Worm (Caenorhabditis elegans) whole organism, young adult: ENCODE data around the gene ric-8.
A peak's percentile ranks its signal among the peaks of the same experiment; 100 is the strongest.

Experiments
- C06A6.2 ChIP-seq: fragments of 200-800 bp; sonication (Bioruptor generic); conservative IDR thresholded peaks from 2 replicates; pipeline ENCODE4 v1.3.6; 2022; ENCODE audit warnings: missing genetic modification characterization, missing compliant biosample characterization
- C17E4.6 ChIP-seq: fragments of 200-800 bp; sonication (Bioruptor generic); IDR thresholded peaks from 2 replicates; pipeline ENCODE4 v1.3.6; 2022; ENCODE audit warnings: missing genetic modification reagents, missing genetic modification characterization, missing compliant biosample characterization
- F22D6.2 ChIP-seq: sonication (generic microtip); optimal IDR thresholded peaks from 2 replicates; lab custom pipeline; 2016; ENCODE audit warnings: mild to moderate bottlenecking, missing genetic modification characterization, missing compliant biosample characterization
- F37B4.10 ChIP-seq: fragments of 200-800 bp; sonication (Bioruptor generic); IDR thresholded peaks from 2 replicates; pipeline ENCODE4 v1.3.6; 2022; ENCODE audit warnings: missing genetic modification characterization, missing compliant biosample characterization
- F52B5.7 ChIP-seq: sonication (generic microtip); optimal IDR thresholded peaks from 2 replicates; lab custom pipeline; 2016; ENCODE audit warnings: mild to moderate bottlenecking, missing genetic modification characterization, missing compliant biosample characterization
- T26A5.8 ChIP-seq: sonication (generic microtip); optimal IDR thresholded peaks from 2 replicates; lab custom pipeline; 2016; ENCODE audit warnings: missing genetic modification characterization, missing compliant biosample characterization
- Y56A3A.18 ChIP-seq: fragments of 200-800 bp; sonication (Bioruptor generic); IDR thresholded peaks from 2 replicates; pipeline ENCODE4 v1.3.6; 2022; ENCODE audit warnings: missing genetic modification reagents, missing genetic modification characterization, missing compliant biosample characterization
- aptf-2 ChIP-seq: fragments of 200-800 bp; sonication (Bioruptor generic); conservative IDR thresholded peaks from 2 replicates; pipeline ENCODE4 v1.3.6; 2022; ENCODE audit warnings: missing genetic modification reagents, missing genetic modification characterization, missing compliant biosample characterization
- attf-3 ChIP-seq: fragments of 200-800 bp; sonication (Bioruptor generic); conservative IDR thresholded peaks from 2 replicates; pipeline ENCODE4 v1.3.6; 2022; ENCODE audit warnings: missing genetic modification reagents, missing genetic modification characterization, missing compliant biosample characterization
- bed-2 ChIP-seq: fragments of 200-800 bp; sonication (Bioruptor generic); IDR thresholded peaks from 2 replicates; pipeline ENCODE4 v1.3.6; 2022; ENCODE audit warnings: missing genetic modification reagents, missing genetic modification characterization, missing compliant biosample characterization
- ccch-3 ChIP-seq: fragments of 200-800 bp; sonication (Bioruptor generic); optimal IDR thresholded peaks from 2 replicates; lab custom pipeline; 2018; ENCODE audit warnings: mild to moderate bottlenecking, missing genetic modification characterization, missing compliant biosample characterization
- ceh-40 ChIP-seq: fragments of 200-800 bp; sonication (Bioruptor generic); IDR thresholded peaks from 2 replicates; pipeline ENCODE4 v1.3.6; 2022; ENCODE audit warnings: missing genetic modification characterization, missing compliant biosample characterization
- ceh-79 ChIP-seq: sonication (generic microtip); optimal IDR thresholded peaks from 2 replicates; lab custom pipeline; 2017; ENCODE audit warnings: mild to moderate bottlenecking, missing genetic modification characterization, missing compliant biosample characterization
- chd-7 ChIP-seq: sonication (generic microtip); optimal IDR thresholded peaks from 2 replicates; lab custom pipeline; 2016; ENCODE audit warnings: mild to moderate bottlenecking, missing genetic modification characterization, moderate library complexity, missing compliant biosample characterization
- dpff-1 ChIP-seq: sonication (generic microtip); optimal IDR thresholded peaks from 2 replicates; lab custom pipeline; 2017; ENCODE audit warnings: mild to moderate bottlenecking, missing genetic modification characterization, missing compliant biosample characterization
- dpl-1 ChIP-seq: fragments of 150-350 bp; optimal IDR thresholded peaks from 2 replicates; lab custom pipeline; 2014; ENCODE audit warnings: missing biosample characterization, missing genetic modification reagents, missing genetic modification characterization
- egl-18 ChIP-seq: fragments of 200-800 bp; sonication (Bioruptor generic); IDR thresholded peaks from 2 replicates; pipeline ENCODE4 v1.3.6; 2022; ENCODE audit warnings: missing genetic modification reagents, missing genetic modification characterization, missing compliant biosample characterization
- egl-44 ChIP-seq: fragments of 200-800 bp; sonication (Bioruptor generic); IDR thresholded peaks from 2 replicates; pipeline ENCODE4 v1.3.6; 2022; ENCODE audit warnings: missing genetic modification reagents, missing genetic modification characterization, missing compliant biosample characterization
- gei-17 ChIP-seq: fragments of 200-800 bp; sonication (Bioruptor generic); optimal IDR thresholded peaks from 2 replicates; lab custom pipeline; 2018; ENCODE audit warnings: mild to moderate bottlenecking, missing genetic modification characterization, missing compliant biosample characterization
- him-1 ChIP-seq: sonication (generic microtip); optimal IDR thresholded peaks from 2 replicates; lab custom pipeline; 2016; ENCODE audit warnings: missing genotype, missing genetic modification reagents, missing genetic modification characterization, missing compliant biosample characterization
- hmg-1.2 ChIP-seq: fragments of 200-800 bp; sonication (Bioruptor generic); IDR thresholded peaks from 2 replicates; pipeline ENCODE4 v1.3.6; 2022; ENCODE audit warnings: missing genetic modification reagents, missing genetic modification characterization, missing compliant biosample characterization
- hsf-1 ChIP-seq: fragments of 200-800 bp; sonication (Bioruptor generic); IDR thresholded peaks from 2 replicates; pipeline ENCODE4 v1.3.6; 2022; ENCODE audit warnings: missing genetic modification reagents, missing genetic modification characterization, missing compliant biosample characterization
- lag-1 ChIP-seq: fragments of 200-800 bp; sonication (Bioruptor generic); IDR thresholded peaks from 2 replicates; pipeline ENCODE4 v1.3.6; 2022; ENCODE audit warnings: missing genetic modification reagents, missing genetic modification characterization, missing compliant biosample characterization
- lin-26 ChIP-seq: fragments of 200-800 bp; sonication (Bioruptor generic); IDR thresholded peaks from 2 replicates; pipeline ENCODE4 v1.3.6; 2022; ENCODE audit warnings: missing genetic modification reagents, missing genetic modification characterization, missing compliant biosample characterization
- lin-35 ChIP-seq, 3 experiments: fragments of 150-350 bp in 2 of 3; sonication (generic microtip) in 1 of 3; optimal IDR thresholded peaks; 2 replicates each; lab custom pipeline; 2014 to 2018; ENCODE audit warnings: missing biosample characterization in 3 of 3, missing genetic modification characterization in 3 of 3, missing genetic modification reagents in 3 of 3
- lir-1 ChIP-seq: fragments of 200-800 bp; sonication (Bioruptor generic); conservative IDR thresholded peaks from 2 replicates; pipeline ENCODE4 v1.3.6; 2022; ENCODE audit warnings: missing genetic modification reagents, missing genetic modification characterization, missing compliant biosample characterization
- lsl-1 ChIP-seq: fragments of 200-800 bp; sonication (Bioruptor generic); optimal IDR thresholded peaks from 2 replicates; lab custom pipeline; 2018; ENCODE audit warnings: mild to moderate bottlenecking, missing genetic modification characterization, moderate library complexity, missing compliant biosample characterization
- madf-6 ChIP-seq: fragments of 200-800 bp; sonication (Bioruptor generic); IDR thresholded peaks from 2 replicates; pipeline ENCODE4 v1.3.6; 2022; ENCODE audit warnings: missing genetic modification reagents, missing genetic modification characterization, missing compliant biosample characterization
- mcd-1 ChIP-seq: fragments of 200-800 bp; sonication (Bioruptor generic); IDR thresholded peaks from 2 replicates; pipeline ENCODE4 v1.3.6; 2022; ENCODE audit warnings: missing genetic modification reagents, missing genetic modification characterization, missing compliant biosample characterization
- mes-4 ChIP-seq: sonication (generic microtip); optimal IDR thresholded peaks from 2 replicates; lab custom pipeline; 2016; ENCODE audit warnings: missing genotype, missing genetic modification characterization, missing compliant biosample characterization
- nfyb-1 ChIP-seq: fragments of 200-800 bp; sonication (Bioruptor generic); IDR thresholded peaks from 2 replicates; pipeline ENCODE4 v1.3.6; 2022; ENCODE audit warnings: missing genetic modification reagents, missing genetic modification characterization, missing compliant biosample characterization
- nhr-27 ChIP-seq: fragments of 200-800 bp; sonication (Bioruptor generic); optimal IDR thresholded peaks from 2 replicates; lab custom pipeline; 2018; ENCODE audit warnings: mild to moderate bottlenecking, missing genetic modification characterization, moderate library complexity, missing compliant biosample characterization
- nhr-90 ChIP-seq: sonication (generic microtip); optimal IDR thresholded peaks from 2 replicates; lab custom pipeline; 2016; ENCODE audit warnings: missing genotype, mild to moderate bottlenecking, missing genetic modification characterization, missing compliant biosample characterization
- rec-8 ChIP-seq, 2 experiments: sonication (generic microtip); optimal IDR thresholded peaks; 2 replicates each; lab custom pipeline; 2016; ENCODE audit warnings: mild to moderate bottlenecking in 2 of 2, missing genetic modification characterization in 2 of 2, missing genetic modification reagents in 2 of 2, missing genotype in 2 of 2, missing biosample characterization in 1 of 2, missing compliant biosample characterization in 1 of 2, moderate library complexity in 1 of 2
- sdz-38 ChIP-seq: sonication (generic microtip); optimal IDR thresholded peaks from 2 replicates; lab custom pipeline; 2016; ENCODE audit warnings: missing genotype, missing genetic modification characterization, missing compliant biosample characterization
- snpc-3.4 ChIP-seq: sonication (generic microtip); optimal IDR thresholded peaks from 2 replicates; lab custom pipeline; 2017; ENCODE audit warnings: missing genetic modification characterization, mild to moderate bottlenecking, missing compliant biosample characterization, antibody characterized with exemption, moderate library complexity, missing genotype, missing genetic modification reagents
- snpc-4 ChIP-seq, 5 experiments: fragments of 150-350 bp in 1 of 5; sonication (generic microtip) in 4 of 5; optimal IDR thresholded peaks; 2 replicates each; lab custom pipeline; 2014 to 2018; ENCODE audit warnings: missing genetic modification characterization in 5 of 5, missing biosample characterization in 3 of 5, antibody characterized with exemption in 2 of 5, mild to moderate bottlenecking in 2 of 5, missing compliant biosample characterization in 2 of 5, missing genotype in 2 of 5, moderate library complexity in 2 of 5, missing genetic modification reagents in 1 of 5
- somi-1 ChIP-seq: fragments of 200-800 bp; sonication (Bioruptor generic); optimal IDR thresholded peaks from 2 replicates; lab custom pipeline; 2018; ENCODE audit warnings: mild to moderate bottlenecking, missing genetic modification characterization, missing compliant biosample characterization
- tlf-1 ChIP-seq: fragments of 200-800 bp; sonication (Bioruptor generic); optimal IDR thresholded peaks from 2 replicates; lab custom pipeline; 2018; ENCODE audit warnings: mild to moderate bottlenecking, missing genetic modification characterization, missing compliant biosample characterization
- unc-130 ChIP-seq: sonication (generic microtip); optimal IDR thresholded peaks from 2 replicates; lab custom pipeline; 2016; ENCODE audit warnings: missing genetic modification reagents, missing genetic modification characterization, missing compliant biosample characterization
- unc-62 ChIP-seq: fragments of 150-350 bp; optimal IDR thresholded peaks from 2 replicates; lab custom pipeline; 2014; ENCODE audit warnings: missing biosample characterization, missing genetic modification reagents, missing genetic modification characterization
- xnd-1 ChIP-seq: sonication (generic microtip); optimal IDR thresholded peaks from 2 replicates; lab custom pipeline; 2016; ENCODE audit warnings: missing genotype, missing genetic modification reagents, missing genetic modification characterization, missing compliant biosample characterization
- zfh-2 ChIP-seq: fragments of 200-800 bp; sonication (Bioruptor generic); conservative IDR thresholded peaks from 2 replicates; pipeline ENCODE4 v1.3.6; 2022; ENCODE audit warnings: missing genetic modification reagents, missing genetic modification characterization, missing compliant biosample characterization
- zim-3 ChIP-seq: sonication (generic microtip); optimal IDR thresholded peaks from 2 replicates; lab custom pipeline; 2017; ENCODE audit warnings: mild to moderate bottlenecking, missing genetic modification characterization, moderate library complexity, missing compliant biosample characterization
- ztf-18 ChIP-seq: sonication (generic microtip); optimal IDR thresholded peaks from 2 replicates; lab custom pipeline; 2016; ENCODE audit warnings: missing genotype, mild to moderate bottlenecking, missing genetic modification characterization, missing compliant biosample characterization
- ztf-22 ChIP-seq: fragments of 200-800 bp; sonication (Bioruptor generic); optimal IDR thresholded peaks from 2 replicates; lab custom pipeline; 2018; ENCODE audit warnings: mild to moderate bottlenecking, missing genetic modification characterization, moderate library complexity, missing compliant biosample characterization
- ztf-25 ChIP-seq: fragments of 200-800 bp; sonication (Bioruptor generic); IDR thresholded peaks from 2 replicates; pipeline ENCODE4 v1.3.6; 2022; ENCODE audit warnings: missing genetic modification reagents, missing genetic modification characterization, missing compliant biosample characterization

Gene ric-8

DNA sequence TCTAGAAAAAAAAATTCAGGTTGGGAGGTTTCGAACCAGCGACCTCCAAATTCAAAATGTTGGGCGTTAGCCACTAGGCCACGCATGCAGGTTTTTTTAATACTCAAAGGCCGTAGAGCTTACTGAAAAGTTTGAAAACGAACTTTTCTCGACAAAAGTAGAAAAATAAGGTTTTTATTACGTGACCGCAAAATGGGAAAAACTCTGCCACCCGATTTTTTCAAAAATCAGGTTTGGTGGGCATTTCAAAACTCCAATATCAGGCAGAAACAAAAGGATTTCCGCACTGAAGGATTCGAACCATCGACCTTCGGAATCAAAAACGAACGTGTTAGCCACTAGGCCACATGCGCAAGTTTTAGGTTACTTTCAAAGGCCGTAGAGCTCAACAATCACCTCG lies 16.0 kb downstream of the ric-8 start (continued):
- TF ChIP-seq aptf-2 (GFP tag; lab: Robert Waterston, UW) = no peak
- TF ChIP-seq madf-6 (GFP tag; lab: Robert Waterston, UW) = peak; percentile 42; the same call in 1 of the 2 replicates
- TF ChIP-seq ccch-3 = no peak
- no peak for TF ChIP-seq C17E4.6 (GFP tag; lab: Robert Waterston, UW)
- no peak for TF ChIP-seq attf-3
- no peak for TF ChIP-seq ztf-25 (GFP tag; lab: Robert Waterston, UW)
- no peak for TF ChIP-seq hsf-1 (GFP tag; lab: Robert Waterston, UW)
- peak; percentile 7 for TF ChIP-seq xnd-1 (tag; lab: Kevin White, UChicago)
- TF ChIP-seq chd-7 (tag; lab: Kevin White, UChicago) = peak; percentile 42
- no peak for TF ChIP-seq ztf-22 (GFP tag; lab: Kevin White, UChicago)
- TF ChIP-seq tlf-1 (GFP tag; lab: Kevin White, UChicago) = no peak
- no peak for TF ChIP-seq snpc-4 (GFP tag; optimal IDR thresholded peaks at IDR 0.05; lab: Kevin White, UChicago)
- peak in 2 of 4 experiments; percentile 28 to 33 for TF ChIP-seq snpc-4 (tag; optimal IDR thresholded peaks at IDR 0.05; lab: Kevin White, UChicago)
- TF ChIP-seq lin-35 (GFP tag; optimal IDR thresholded peaks at IDR 0.05; lab: Kevin White, UChicago) = peak in 1 of 3 experiments; percentile 39
- TF ChIP-seq Y56A3A.18 (GFP tag; lab: Robert Waterston, UW) = no peak
- TF ChIP-seq C06A6.2 (GFP tag; lab: Robert Waterston, UW) = no peak
- TF ChIP-seq rec-8 (tag; optimal IDR thresholded peaks at IDR 0.05; lab: Kevin White, UChicago) = peak in 1 of 2 experiments; percentile 47
- no peak for TF ChIP-seq ceh-40 (GFP tag; lab: Robert Waterston, UW)
- TF ChIP-seq lir-1 = no peak
- TF ChIP-seq somi-1 = no peak
- TF ChIP-seq F22D6.2 = no peak
- no peak for TF ChIP-seq T26A5.8 (tag; lab: Kevin White, UChicago)
- TF ChIP-seq dpff-1 (tag; lab: Kevin White, UChicago) = no peak
- TF ChIP-seq lag-1 (GFP tag; lab: Robert Waterston, UW) = no peak
- no peak for TF ChIP-seq bed-2
- TF ChIP-seq unc-130 (GFP tag; lab: Kevin White, UChicago) = no peak
- TF ChIP-seq F37B4.10 (GFP tag; lab: Robert Waterston, UW) = no peak
- no peak for TF ChIP-seq unc-62 (GFP tag; lab: Kevin White, UChicago)
- peak; percentile 33 for TF ChIP-seq lsl-1
- TF ChIP-seq egl-18 (GFP tag; lab: Robert Waterston, UW) = no peak
- TF ChIP-seq sdz-38 (tag; lab: Kevin White, UChicago) = no peak
- peak; percentile 74 for TF ChIP-seq ztf-18
- peak; percentile 25 for TF ChIP-seq F52B5.7
- TF ChIP-seq him-1 (tag; lab: Kevin White, UChicago) = peak; percentile 49
- peak; percentile 49 for TF ChIP-seq ceh-79 (tag; lab: Kevin White, UChicago)
- TF ChIP-seq egl-44 (GFP tag; lab: Robert Waterston, UW) = no peak
- TF ChIP-seq hmg-1.2 = peak; percentile 51; the same call in 1 of the 2 replicates
- TF ChIP-seq gei-17 (GFP tag; lab: Kevin White, UChicago) = no peak
- no peak for TF ChIP-seq zfh-2 (GFP tag; lab: Robert Waterston, UW)
- no peak for TF ChIP-seq mes-4 (tag; lab: Kevin White, UChicago)
- no peak for TF ChIP-seq zim-3
- no peak for TF ChIP-seq nhr-27
- TF ChIP-seq nfyb-1 (GFP tag; lab: Robert Waterston, UW) = no peak
- TF ChIP-seq lin-26 = peak; percentile 75
- TF ChIP-seq snpc-3.4 = peak; percentile 82
- no peak for TF ChIP-seq dpl-1 (GFP tag; lab: Kevin White, UChicago)
- no peak for TF ChIP-seq mcd-1
- peak; percentile 56 for TF ChIP-seq nhr-90
